Worm (Caenorhabditis elegans): ENCODE data around the gene K10H10.10.

Gene K10H10.10

ce11 chrII:14488661-14489060, 18.9 kb upstream of the K10H10.10 start, which contains the start of gene usp-14 (continued):
- TF ChIP-seq nhr-77 (tag; optimal IDR thresholded peaks at IDR 0.05), result peak; percentile 58
- TF ChIP-seq lin-13 (GFP tag; optimal IDR thresholded peaks at IDR 0.05), result no peak
- TF ChIP-seq snpc-4 (tag; optimal IDR thresholded peaks at IDR 0.05), result peak; percentile 68
- TF ChIP-seq tlp-1 (tag; optimal IDR thresholded peaks at IDR 0.05), result no peak
- TF ChIP-seq F16B12.6 (tag; optimal IDR thresholded peaks at IDR 0.05), result peak; percentile 47
- TF ChIP-seq zag-1 (tag; optimal IDR thresholded peaks at IDR 0.05), result no peak
- TF ChIP-seq elt-3 (tag; optimal IDR thresholded peaks at IDR 0.05), result peak in 1 of 6 experiments; percentile 21
- TF ChIP-seq nhr-19 (GFP tag; conservative IDR thresholded peaks at IDR 0.05), result peak; percentile 63
- no peak for TF ChIP-seq nhr-12 (tag; optimal IDR thresholded peaks at IDR 0.05)
- TF ChIP-seq hlh-4 (tag; optimal IDR thresholded peaks at IDR 0.05), result no peak
- no peak for TF ChIP-seq fkh-4 (tag; optimal IDR thresholded peaks at IDR 0.05; ENCODE audit: borderline replicate concordance)
- peak; percentile 30 for TF ChIP-seq unc-130 (tag; optimal IDR thresholded peaks at IDR 0.05)
- peak; percentile 63 for TF ChIP-seq xbp-1 (tag; optimal IDR thresholded peaks at IDR 0.05)
- no peak for TF ChIP-seq fkh-10 (GFP tag; optimal IDR thresholded peaks at IDR 0.05)
- TF ChIP-seq nhr-76 (tag; optimal IDR thresholded peaks at IDR 0.05), result no peak
- TF ChIP-seq unc-62 (GFP tag; optimal IDR thresholded peaks at IDR 0.05), result no peak
- TF ChIP-seq ceh-63 (GFP tag; optimal IDR thresholded peaks at IDR 0.05), result no peak
- TF ChIP-seq egl-27 (tag; optimal IDR thresholded peaks at IDR 0.05), result no peak
- peak; percentile 8 for TF ChIP-seq lir-3 (tag; optimal IDR thresholded peaks at IDR 0.05; ENCODE audit: poor library complexity)
- TF ChIP-seq efl-3 (GFP tag; optimal IDR thresholded peaks at IDR 0.05), result no peak
- no peak for TF ChIP-seq pag-3 (tag; optimal IDR thresholded peaks at IDR 0.05; ENCODE audit: borderline replicate concordance, insufficient read depth)
- TF ChIP-seq mdl-1 (tag; optimal IDR thresholded peaks at IDR 0.05), result peak in 1 of 2 experiments; percentile 52
- TF ChIP-seq fkh-8 (tag; optimal IDR thresholded peaks at IDR 0.05), result peak; percentile 55
- peak; percentile 66 for TF ChIP-seq tbx-2 (tag; optimal IDR thresholded peaks at IDR 0.05)
- peak; percentile 74 for TF ChIP-seq nhr-71 (tag; optimal IDR thresholded peaks at IDR 0.05)
- TF ChIP-seq lin-35 (GFP tag; optimal IDR thresholded peaks at IDR 0.05), result peak; percentile 82 to 90
- peak; percentile 0 for TF ChIP-seq pax-3 (tag; optimal IDR thresholded peaks at IDR 0.05)
- no peak for TF ChIP-seq unc-98 (GFP tag; IDR thresholded peaks at IDR 0.05)
- no peak for TF ChIP-seq hpl-2 (GFP tag; optimal IDR thresholded peaks at IDR 0.05)
- peak; percentile 79 for TF ChIP-seq nhr-85 (tag)
- TF ChIP-seq fos-1 (tag; optimal IDR thresholded peaks at IDR 0.05), result no peak
- TF ChIP-seq nhr-237 (tag; optimal IDR thresholded peaks at IDR 0.05), result no peak
- TF ChIP-seq lin-15B (tag; optimal IDR thresholded peaks at IDR 0.05), result peak; percentile 51
- TF ChIP-seq blmp-1 (tag; optimal IDR thresholded peaks at IDR 0.05), result peak; percentile 69
- peak; percentile 72 for TF ChIP-seq snu-23 (GFP tag; optimal IDR thresholded peaks at IDR 0.05)
- TF ChIP-seq ets-5 (GFP tag; IDR thresholded peaks at IDR 0.05), result no peak
- TF ChIP-seq pqm-1 (tag; optimal IDR thresholded peaks at IDR 0.05), result no peak
- TF ChIP-seq sup-37 (GFP tag; optimal IDR thresholded peaks at IDR 0.05), result no peak
- no peak for TF ChIP-seq Y116A8C.19 (tag; optimal IDR thresholded peaks at IDR 0.05; ENCODE audit: borderline replicate concordance)
- TF ChIP-seq skn-1 (tag; optimal IDR thresholded peaks at IDR 0.05), result peak; percentile 96
- TF ChIP-seq ama-1 (optimal IDR thresholded peaks at IDR 0.05), result no peak
- no peak for TF ChIP-seq lin-39 (tag; optimal IDR thresholded peaks at IDR 0.05)
- TF ChIP-seq aha-1 (tag; optimal IDR thresholded peaks at IDR 0.05), result no peak
- no peak for TF ChIP-seq elt-2 (tag; optimal IDR thresholded peaks at IDR 0.05)
- peak; percentile 30 for TF ChIP-seq unc-86 (tag; optimal IDR thresholded peaks at IDR 0.05)
- no peak for TF ChIP-seq nhr-84 (tag; optimal IDR thresholded peaks at IDR 0.05)
- no peak for TF ChIP-seq ceh-90 (tag; optimal IDR thresholded peaks at IDR 0.05)
- TF ChIP-seq C04F5.9 (tag; optimal IDR thresholded peaks at IDR 0.05), result no peak
- TF ChIP-seq mep-1 (tag; optimal IDR thresholded peaks at IDR 0.05), result peak; percentile 66
- peak; percentile 70 for TF ChIP-seq nhr-90 (tag; optimal IDR thresholded peaks at IDR 0.05; ENCODE audit: poor library complexity)
- no peak for TF ChIP-seq nhr-28 (tag; optimal IDR thresholded peaks at IDR 0.05)
- peak; percentile 72 for TF ChIP-seq rnt-1 (tag; optimal IDR thresholded peaks at IDR 0.05)
- no peak for TF ChIP-seq nhr-11 (tag; optimal IDR thresholded peaks at IDR 0.05)
- TF ChIP-seq sox-4 (tag; optimal IDR thresholded peaks at IDR 0.05), result no peak
- TF ChIP-seq isw-1 (GFP tag; IDR thresholded peaks at IDR 0.05), result peak; percentile 45

Data from whole organism, L1 larva.